Worm (Caenorhabditis elegans) whole organism, late embryonic: Measurements from ENCODE around the gene ttr-37.
A peak's percentile ranks its signal among the peaks of the same experiment; 100 is the strongest.
"Not testable (repeated sequence)": the region's sequence is repeated elsewhere in the genome, so short reads cannot be mapped to it uniquely, and the experiment has no call there.

Experiments used
- K09A11.1 ChIP-seq: sonication (generic microtip); optimal IDR thresholded peaks from 2 replicates; lab custom pipeline; 2017; ENCODE audit warnings: antibody characterized with exemption, mild to moderate bottlenecking, missing genetic modification characterization, missing compliant biosample characterization; ENCODE audit not compliant: insufficient read depth
- Y22D7AL.16 ChIP-seq: sonication (generic microtip); optimal IDR thresholded peaks from 2 replicates; lab custom pipeline; 2016; ENCODE audit warnings: missing genetic modification characterization, missing compliant biosample characterization
- ceh-14 ChIP-seq: sonication (generic microtip); optimal IDR thresholded peaks from 2 replicates; lab custom pipeline; 2016; ENCODE audit warnings: missing genotype, missing genetic modification characterization, missing compliant biosample characterization
- ceh-19 ChIP-seq: fragments of 200-800 bp; sonication (Bioruptor generic); optimal IDR thresholded peaks from 2 replicates; lab custom pipeline; 2018; ENCODE audit warnings: mild to moderate bottlenecking, missing genetic modification characterization, missing compliant biosample characterization
- ceh-30 ChIP-seq: fragments of 150-350 bp; optimal IDR thresholded peaks from 2 replicates; lab custom pipeline; 2014; ENCODE audit warnings: missing biosample characterization, missing genetic modification characterization
- ceh-34 ChIP-seq: sonication (generic microtip); optimal IDR thresholded peaks from 2 replicates; lab custom pipeline; 2016; ENCODE audit warnings: mild to moderate bottlenecking, missing genetic modification characterization, missing compliant biosample characterization
- ceh-48 ChIP-seq: sonication (generic microtip); optimal IDR thresholded peaks from 2 replicates; lab custom pipeline; 2016; ENCODE audit warnings: missing genetic modification characterization, inconsistent platforms, missing compliant biosample characterization
- elt-2 ChIP-seq: sonication (generic microtip); optimal IDR thresholded peaks from 2 replicates; lab custom pipeline; 2016; ENCODE audit warnings: missing genetic modification reagents, missing genetic modification characterization, missing compliant biosample characterization
- fax-1 ChIP-seq: sonication (generic microtip); optimal IDR thresholded peaks from 2 replicates; lab custom pipeline; 2016; ENCODE audit warnings: missing genotype, missing genetic modification characterization, missing compliant biosample characterization
- fkh-10 ChIP-seq: fragments of 150-350 bp; optimal IDR thresholded peaks from 2 replicates; lab custom pipeline; 2014; ENCODE audit warnings: missing biosample characterization, missing genetic modification reagents, missing genetic modification characterization
- fkh-6 ChIP-seq: sonication (generic microtip); optimal IDR thresholded peaks from 2 replicates; lab custom pipeline; 2016; ENCODE audit warnings: missing genetic modification characterization, missing compliant biosample characterization
- gmeb-2 ChIP-seq: sonication (generic microtip); optimal IDR thresholded peaks from 2 replicates; lab custom pipeline; 2016; ENCODE audit warnings: missing genetic modification characterization, inconsistent platforms, missing compliant biosample characterization
- hlh-13 ChIP-seq: fragments of 200-800 bp; sonication (Bioruptor generic); optimal IDR thresholded peaks from 2 replicates; lab custom pipeline; 2018; ENCODE audit warnings: mild to moderate bottlenecking, missing genetic modification characterization, missing compliant biosample characterization
- hlh-30 ChIP-seq: sonication (generic microtip); optimal IDR thresholded peaks from 2 replicates; lab custom pipeline; 2017; ENCODE audit warnings: antibody characterized with exemption, missing genetic modification characterization, missing compliant biosample characterization; ENCODE audit not compliant: insufficient read depth
- madf-2 ChIP-seq: sonication (generic microtip); optimal IDR thresholded peaks from 2 replicates; lab custom pipeline; 2017; ENCODE audit warnings: missing genetic modification characterization, missing compliant biosample characterization
- mec-3 ChIP-seq: sonication (generic microtip); optimal IDR thresholded peaks from 2 replicates; lab custom pipeline; 2016; ENCODE audit warnings: borderline replicate concordance, missing genetic modification characterization, missing compliant biosample characterization
- nfya-1 ChIP-seq: sonication (generic microtip); optimal IDR thresholded peaks from 2 replicates; lab custom pipeline; 2017; ENCODE audit warnings: missing genetic modification characterization, mild to moderate bottlenecking, missing compliant biosample characterization, antibody characterized with exemption, moderate library complexity
- nhr-232 ChIP-seq: sonication (generic microtip); optimal IDR thresholded peaks from 2 replicates; lab custom pipeline; 2016; ENCODE audit warnings: missing genetic modification characterization, missing compliant biosample characterization
- odd-2 ChIP-seq: sonication (generic microtip); optimal IDR thresholded peaks from 2 replicates; lab custom pipeline; 2017; ENCODE audit warnings: antibody characterized with exemption, mild to moderate bottlenecking, missing genetic modification characterization, missing compliant biosample characterization
- pat-9 ChIP-seq: fragments of 200-800 bp; sonication (Bioruptor generic); optimal IDR thresholded peaks from 2 replicates; lab custom pipeline; 2018; ENCODE audit warnings: mild to moderate bottlenecking, missing genetic modification characterization, moderate library complexity, missing compliant biosample characterization
- pha-2 ChIP-seq: sonication (generic microtip); optimal IDR thresholded peaks from 2 replicates; lab custom pipeline; 2017; ENCODE audit warnings: mild to moderate bottlenecking, missing genetic modification characterization, missing compliant biosample characterization
- pha-4 ChIP-seq: fragments of 150-350 bp; optimal IDR thresholded peaks from 2 replicates; lab custom pipeline; 2018; ENCODE audit warnings: missing biosample characterization, missing genetic modification reagents, missing genetic modification characterization
- sdc-2 ChIP-seq: sonication (generic microtip); optimal IDR thresholded peaks from 2 replicates; lab custom pipeline; 2016; ENCODE audit warnings: missing genotype, missing genetic modification characterization, missing compliant biosample characterization
- sox-2 ChIP-seq: fragments of 200-800 bp; sonication (Bioruptor generic); IDR thresholded peaks from 2 replicates; pipeline ENCODE4 v1.3.6; 2022; ENCODE audit warnings: missing genetic modification reagents, missing genetic modification characterization, missing compliant biosample characterization
- sox-4 ChIP-seq: sonication (generic microtip); optimal IDR thresholded peaks from 2 replicates; lab custom pipeline; 2017; ENCODE audit warnings: mild to moderate bottlenecking, missing genetic modification characterization, inconsistent platforms, missing compliant biosample characterization
- tbx-2 ChIP-seq: sonication (generic microtip); optimal IDR thresholded peaks from 2 replicates; lab custom pipeline; 2016; ENCODE audit warnings: missing genetic modification characterization, missing compliant biosample characterization
- tbx-7 ChIP-seq: sonication (generic microtip); optimal IDR thresholded peaks from 2 replicates; lab custom pipeline; 2016; ENCODE audit warnings: missing genotype, missing genetic modification characterization, missing compliant biosample characterization
- unc-3 ChIP-seq, 2 experiments: fragments of 200-800 bp in 1 of 2; sonication (Bioruptor generic) in 1 of 2; sonication (generic microtip) in 1 of 2; conservative IDR thresholded peaks in 1 of 2; optimal IDR thresholded peaks in 1 of 2; 2 replicates each; pipeline versions ENCODE4 v1.3.6 to Lab custom; 2016 to 2022; ENCODE audit warnings: missing compliant biosample characterization in 2 of 2, missing genetic modification characterization in 2 of 2, missing genetic modification reagents in 1 of 2
- unc-55 ChIP-seq: sonication (generic microtip); optimal IDR thresholded peaks from 2 replicates; lab custom pipeline; 2017; ENCODE audit warnings: missing biosample characterization, missing genetic modification reagents, missing genetic modification characterization
- unc-86 ChIP-seq: sonication (generic microtip); optimal IDR thresholded peaks from 2 replicates; lab custom pipeline; 2016; ENCODE audit warnings: missing genetic modification characterization, missing compliant biosample characterization
- zip-5 ChIP-seq: sonication (generic microtip); optimal IDR thresholded peaks from 2 replicates; lab custom pipeline; 2016; ENCODE audit warnings: missing genetic modification characterization, missing compliant biosample characterization
- ztf-16 ChIP-seq: sonication (generic microtip); optimal IDR thresholded peaks from 2 replicates; lab custom pipeline; 2017; ENCODE audit warnings: missing genetic modification characterization, missing compliant biosample characterization

Gene ttr-37

ce11 chrX:1375071-1375470 is 38.1 kb upstream of the ttr-37 start:
- TF ChIP-seq unc-3 (GFP tag; conservative IDR thresholded peaks at IDR 0.05; lab: Robert Waterston, UW), result peak; percentile 21; the same call in 1 of the 2 replicates
- TF ChIP-seq unc-3 (tag; optimal IDR thresholded peaks at IDR 0.05; lab: Kevin White, UChicago), result not testable (repeated sequence)

ce11 chrX:1372464-1372863 is 35.5 kb upstream of the ttr-37 start:
- no peak for TF ChIP-seq unc-3 (GFP tag; conservative IDR thresholded peaks at IDR 0.05; lab: Robert Waterston, UW)
- TF ChIP-seq unc-3 (tag; optimal IDR thresholded peaks at IDR 0.05; lab: Kevin White, UChicago), result no peak

ce11 chrX:1371688-1372087 is 34.7 kb upstream of the ttr-37 start, which contains the start of gene fbxa-190:
Gene fbxa-190, plus strand, starts transcription at chrX:1372012.
- TF ChIP-seq sox-2 (GFP tag; lab: Robert Waterston, UW) (no peak), nfya-1 (tag; lab: Kevin White, UChicago) (no peak), odd-2 (tag; lab: Kevin White, UChicago) (no peak), gmeb-2 (no peak), elt-2 (tag; lab: Kevin White, UChicago) (peak; percentile 27), unc-86 (tag; lab: Kevin White, UChicago) (no peak)

ce11 chrX:1370736-1371281 is 33.8 kb upstream of the ttr-37 start, which contains the start of gene F56C3.7:
Gene F56C3.7, minus strand, starts transcription at chrX:1370786.
- TF ChIP-seq tbx-7 (tag; lab: Kevin White, UChicago) (no peak), sdc-2 (tag; lab: Kevin White, UChicago) (peak; percentile 95), madf-2 (no peak), ceh-30 (tag; lab: Kevin White, UChicago) (no peak), fkh-10 (GFP tag; lab: Kevin White, UChicago) (no peak), Y22D7AL.16 (tag; lab: Kevin White, UChicago) (no peak), gmeb-2 (no peak), ceh-48 (tag; lab: Kevin White, UChicago) (no peak), unc-55 (GFP tag; lab: Kevin White, UChicago) (no peak)
- TF ChIP-seq, all 69 proteins: peak for 1

- TF ChIP-seq mec-3 (tag; lab: Kevin White, UChicago), result no peak
- no peak for TF ChIP-seq madf-2
- no peak for TF ChIP-seq pha-2 (tag; lab: Kevin White, UChicago)
- TF ChIP-seq fkh-6 (tag; lab: Kevin White, UChicago), result no peak
- no peak for TF ChIP-seq zip-5 (tag; lab: Kevin White, UChicago)
- no peak for TF ChIP-seq hlh-13 (GFP tag; lab: Kevin White, UChicago)
- no peak for TF ChIP-seq sox-4
- TF ChIP-seq nhr-232, result no peak
- TF ChIP-seq ztf-16 (tag; lab: Kevin White, UChicago), result no peak
- TF ChIP-seq K09A11.1 (tag; lab: Kevin White, UChicago), result no peak
- no peak for TF ChIP-seq pha-4 (tag; lab: Kevin White, UChicago)
- no peak for TF ChIP-seq ceh-34
- no peak for TF ChIP-seq ceh-30 (tag; lab: Kevin White, UChicago)
- TF ChIP-seq fax-1 (tag; lab: Kevin White, UChicago), result no peak
- TF ChIP-seq hlh-30 (tag; lab: Kevin White, UChicago), result no peak
- no peak for TF ChIP-seq pat-9 (tag; lab: Kevin White, UChicago)
- no peak for TF ChIP-seq ceh-19
- no peak for TF ChIP-seq ceh-14 (tag; lab: Kevin White, UChicago)
- TF ChIP-seq tbx-2, result no peak
- TF ChIP-seq, all 69 proteins: peak for 0
These were observed 30.4 kb upstream of the ttr-37 start, which contains the start of gene dgn-2 for ce11 chrX:1367416-1367815. Gene dgn-2, minus strand, starts transcription at chrX:1367516.
